Worm (Caenorhabditis elegans) whole organism, mixed stage, embryonic: Measurements from ENCODE around the gene F07C3.9.

Experiments
- M03D4.4 ChIP-seq: sonication (generic microtip); optimal IDR thresholded peaks from 2 replicates; lab custom pipeline; 2017; ENCODE audit warnings: mild to moderate bottlenecking, missing genetic modification characterization, missing compliant biosample characterization
- elt-1 ChIP-seq: sonication (generic microtip); optimal IDR thresholded peaks from 2 replicates; lab custom pipeline; 2017; ENCODE audit warnings: missing genetic modification characterization, mild to moderate bottlenecking, missing compliant biosample characterization, antibody characterized with exemption, moderate library complexity, borderline replicate concordance; ENCODE audit not compliant: insufficient read depth
- elt-3 ChIP-seq: fragments of 150-350 bp; optimal IDR thresholded peaks from 2 replicates; lab custom pipeline; 2014; ENCODE audit warnings: missing biosample characterization, missing genetic modification characterization
- ham-2 ChIP-seq: fragments of 200-800 bp; sonication (Bioruptor generic); optimal IDR thresholded peaks from 2 replicates; lab custom pipeline; 2018; ENCODE audit warnings: mild to moderate bottlenecking, missing genetic modification characterization, missing compliant biosample characterization
- lin-13 ChIP-seq: fragments of 150-350 bp; optimal IDR thresholded peaks from 2 replicates; lab custom pipeline; 2014; ENCODE audit warnings: missing biosample characterization, missing genetic modification characterization
- nhr-12 ChIP-seq: fragments of 150-350 bp; optimal IDR thresholded peaks from 2 replicates; lab custom pipeline; 2014; ENCODE audit warnings: missing biosample characterization, missing genetic modification characterization
- nhr-237 ChIP-seq: fragments of 150-350 bp; optimal IDR thresholded peaks from 2 replicates; lab custom pipeline; 2014; ENCODE audit warnings: missing biosample characterization, missing genetic modification characterization
- pha-4 ChIP-seq: fragments of 150-350 bp; optimal IDR thresholded peaks from 2 replicates; lab custom pipeline; 2018; ENCODE audit warnings: missing biosample characterization, missing genetic modification reagents, missing genetic modification characterization
- snpc-4 ChIP-seq: fragments of 150-350 bp; optimal IDR thresholded peaks from 2 replicates; lab custom pipeline; 2014; ENCODE audit warnings: missing biosample characterization, missing genetic modification characterization
- sptf-1 ChIP-seq: sonication (generic microtip); optimal IDR thresholded peaks from 2 replicates; lab custom pipeline; 2017; ENCODE audit warnings: mild to moderate bottlenecking, missing genetic modification characterization, moderate library complexity, missing compliant biosample characterization
- unc-39 ChIP-seq: fragments of 150-350 bp; optimal IDR thresholded peaks from 2 replicates; lab custom pipeline; 2014; ENCODE audit warnings: missing biosample characterization, missing genetic modification characterization
- unc-62 ChIP-seq: fragments of 150-350 bp; optimal IDR thresholded peaks from 2 replicates; lab custom pipeline; 2014; ENCODE audit warnings: missing biosample characterization, missing genetic modification reagents, missing genetic modification characterization

- TF ChIP-seq pha-4 (tag; lab: Kevin White, UChicago) (no peak), M03D4.4 (tag; lab: Kevin White, UChicago) (no peak), ham-2 (no peak), elt-1 (no peak), sptf-1 (tag; lab: Kevin White, UChicago) (no peak), snpc-4 (no peak), elt-3 (tag; lab: Kevin White, UChicago) (no peak), unc-39 (tag; lab: Kevin White, UChicago) (no peak), nhr-12 (no peak), lin-13 (no peak), nhr-237 (no peak), unc-62 (GFP tag; lab: Kevin White, UChicago) (no peak)
These were observed 30.1 kb downstream of the F07C3.9 start for ce11 chrV:9224377-9224776.
